Worm (Caenorhabditis elegans) whole organism, L4 larva: ENCODE data around the gene ZC262.13.

Source experiments
- T20F7.1 ChIP-seq: fragments of 200-800 bp; sonication (Bioruptor generic); optimal IDR thresholded peaks from 2 replicates; lab custom pipeline; 2018; ENCODE audit warnings: mild to moderate bottlenecking, missing genetic modification characterization, missing compliant biosample characterization
- Y48G9A.11 ChIP-seq: fragments of 200-800 bp; sonication (Bioruptor generic); IDR thresholded peaks from 2 replicates; pipeline ENCODE4 v1.3.6; 2022; ENCODE audit warnings: missing genetic modification reagents, missing genetic modification characterization, missing compliant biosample characterization
- Y5F2A.4 ChIP-seq: fragments of 200-800 bp; sonication (Bioruptor generic); optimal IDR thresholded peaks from 2 replicates; lab custom pipeline; 2018; ENCODE audit warnings: mild to moderate bottlenecking, missing genetic modification characterization, missing compliant biosample characterization
- Y75B8A.6 ChIP-seq: fragments of 200-800 bp; sonication (Bioruptor generic); IDR thresholded peaks from 2 replicates; pipeline ENCODE4 v1.3.6; 2022; ENCODE audit warnings: missing genetic modification reagents, missing genetic modification characterization, missing compliant biosample characterization
- aha-1 ChIP-seq: fragments of 150-350 bp; peaks from one replicate; lab custom pipeline; 2014; ENCODE audit warnings: missing biosample characterization, missing genetic modification characterization
- arid-1 ChIP-seq: fragments of 200-800 bp; sonication (Bioruptor generic); conservative IDR thresholded peaks from 2 replicates; pipeline ENCODE4 v1.3.6; 2022; ENCODE audit warnings: missing genetic modification reagents, missing genetic modification characterization, missing compliant biosample characterization
- ceh-28 ChIP-seq: fragments of 150-350 bp; optimal IDR thresholded peaks from 2 replicates; lab custom pipeline; 2014; ENCODE audit warnings: missing biosample characterization, missing genetic modification reagents, missing genetic modification characterization
- daf-16 ChIP-seq, 3 experiments: sonication (generic microtip); optimal IDR thresholded peaks; 2 replicates each; lab custom pipeline; 2016 to 2017; ENCODE audit warnings: missing genetic modification characterization in 3 of 3, missing genetic modification reagents in 3 of 3, mild to moderate bottlenecking in 2 of 3, missing compliant biosample characterization in 2 of 3, missing biosample characterization in 1 of 3, moderate library complexity in 1 of 3
- daf-8 ChIP-seq: fragments of 200-800 bp; sonication (Bioruptor generic); IDR thresholded peaks from 2 replicates; pipeline ENCODE4 v1.3.6; 2022; ENCODE audit warnings: missing genetic modification characterization, missing compliant biosample characterization
- duxl-1 ChIP-seq: sonication (generic microtip); optimal IDR thresholded peaks from 2 replicates; lab custom pipeline; 2016; ENCODE audit warnings: mild to moderate bottlenecking, missing genetic modification characterization, moderate library complexity, missing compliant biosample characterization; ENCODE audit not compliant: poor library complexity
- dve-1 ChIP-seq: sonication (generic microtip); optimal IDR thresholded peaks from 2 replicates; lab custom pipeline; 2017; ENCODE audit warnings: antibody characterized with exemption, mild to moderate bottlenecking, missing genetic modification characterization, missing compliant biosample characterization; ENCODE audit not compliant: insufficient read depth
- hif-1 ChIP-seq, 2 experiments: sonication (generic microtip); optimal IDR thresholded peaks; 2 replicates each; lab custom pipeline; 2016 to 2017; ENCODE audit warnings: missing compliant biosample characterization in 2 of 2, missing genetic modification characterization in 2 of 2, missing genetic modification reagents in 2 of 2, missing genotype in 2 of 2, mild to moderate bottlenecking in 1 of 2
- hlh-11 ChIP-seq: fragments of 200-800 bp; sonication (Bioruptor generic); optimal IDR thresholded peaks from 2 replicates; lab custom pipeline; 2018; ENCODE audit warnings: mild to moderate bottlenecking, missing genetic modification characterization, missing compliant biosample characterization
- jun-1 ChIP-seq: fragments of 150-350 bp; optimal IDR thresholded peaks from 2 replicates; lab custom pipeline; 2014; ENCODE audit warnings: missing biosample characterization, missing genetic modification reagents, missing genetic modification characterization
- lim-7 ChIP-seq: fragments of 200-800 bp; sonication (Bioruptor generic); IDR thresholded peaks from 2 replicates; pipeline ENCODE4 v1.3.6; 2022; ENCODE audit warnings: missing genetic modification characterization, missing compliant biosample characterization
- lin-15B ChIP-seq: fragments of 150-350 bp; sonication (generic microtip); optimal IDR thresholded peaks from 3 replicates; lab custom pipeline; 2014; ENCODE audit warnings: missing biosample characterization, missing genetic modification characterization
- lin-38 ChIP-seq: fragments of 200-800 bp; sonication (Bioruptor generic); IDR thresholded peaks from 2 replicates; pipeline ENCODE4 v1.3.6; 2022; ENCODE audit warnings: missing genetic modification reagents, missing genetic modification characterization, missing compliant biosample characterization
- lin-39 ChIP-seq: fragments of 150-350 bp; optimal IDR thresholded peaks from 2 replicates; lab custom pipeline; 2014; ENCODE audit warnings: missing biosample characterization, missing genetic modification reagents, missing genetic modification characterization
- mxl-2 ChIP-seq: fragments of 200-800 bp; sonication (Bioruptor generic); conservative IDR thresholded peaks from 2 replicates; pipeline ENCODE4 v1.3.6; 2022; ENCODE audit warnings: missing genetic modification reagents, missing genetic modification characterization, missing compliant biosample characterization
- nhr-102 ChIP-seq: sonication (generic microtip); optimal IDR thresholded peaks from 2 replicates; lab custom pipeline; 2016; ENCODE audit warnings: mild to moderate bottlenecking, missing genetic modification characterization, moderate library complexity, missing compliant biosample characterization
- nhr-11 ChIP-seq: fragments of 150-350 bp; optimal IDR thresholded peaks from 2 replicates; lab custom pipeline; 2014; ENCODE audit warnings: missing biosample characterization, missing genetic modification characterization
- nhr-25 ChIP-seq: sonication (generic microtip); optimal IDR thresholded peaks from 2 replicates; lab custom pipeline; 2017; ENCODE audit warnings: missing genetic modification characterization, mild to moderate bottlenecking, missing compliant biosample characterization, antibody characterized with exemption, moderate library complexity, borderline replicate concordance; ENCODE audit not compliant: insufficient read depth
- nhr-28 ChIP-seq: fragments of 150-350 bp; optimal IDR thresholded peaks from 2 replicates; lab custom pipeline; 2014; ENCODE audit warnings: missing biosample characterization, missing genetic modification characterization
- nhr-77 ChIP-seq: fragments of 150-350 bp; optimal IDR thresholded peaks from 2 replicates; lab custom pipeline; 2014; ENCODE audit warnings: missing biosample characterization, missing genetic modification characterization
- php-3 ChIP-seq: fragments of 200-800 bp; sonication (Bioruptor generic); IDR thresholded peaks from 2 replicates; pipeline ENCODE4 v1.3.6; 2022; ENCODE audit warnings: missing genetic modification reagents, missing genetic modification characterization, missing compliant biosample characterization
- pqm-1 ChIP-seq: sonication (generic microtip); optimal IDR thresholded peaks from 2 replicates; lab custom pipeline; 2017; ENCODE audit warnings: missing biosample characterization, missing genetic modification characterization
- saeg-2 ChIP-seq: fragments of 200-800 bp; sonication (Bioruptor generic); IDR thresholded peaks from 2 replicates; pipeline ENCODE4 v1.3.6; 2022; ENCODE audit warnings: missing genetic modification reagents, missing genetic modification characterization, missing compliant biosample characterization
- sdz-12 ChIP-seq: fragments of 200-800 bp; sonication (Bioruptor generic); optimal IDR thresholded peaks from 2 replicates; lab custom pipeline; 2018; ENCODE audit warnings: mild to moderate bottlenecking, missing genetic modification characterization, missing compliant biosample characterization
- skn-1 ChIP-seq: fragments of 150-350 bp; optimal IDR thresholded peaks from 2 replicates; lab custom pipeline; 2014; ENCODE audit warnings: missing biosample characterization, missing genetic modification characterization
- spr-1 ChIP-seq: sonication (generic microtip); optimal IDR thresholded peaks from 2 replicates; lab custom pipeline; 2016; ENCODE audit warnings: mild to moderate bottlenecking, missing genetic modification characterization, missing compliant biosample characterization
- spr-3 ChIP-seq: fragments of 200-800 bp; sonication (Bioruptor generic); optimal IDR thresholded peaks from 2 replicates; lab custom pipeline; 2018; ENCODE audit warnings: mild to moderate bottlenecking, missing genetic modification characterization, missing compliant biosample characterization
- unc-130 ChIP-seq: sonication (generic microtip); optimal IDR thresholded peaks from 2 replicates; lab custom pipeline; 2016; ENCODE audit warnings: missing genetic modification reagents, missing genetic modification characterization, missing compliant biosample characterization
- unc-62 ChIP-seq, 3 experiments: fragments of 150-350 bp in 1 of 3; sonication (generic microtip); optimal IDR thresholded peaks in 2 of 3; peaks in 1 of 3; 1 replicate in 1 of 3; 2 replicates in 2 of 3; lab custom pipeline; 2014 to 2017; ENCODE audit warnings: missing biosample characterization in 3 of 3, missing genetic modification characterization in 3 of 3, missing genetic modification reagents in 3 of 3, missing genotype in 1 of 3
- vab-7 ChIP-seq: fragments of 200-800 bp; sonication (Bioruptor generic); IDR thresholded peaks from 2 replicates; pipeline ENCODE4 v1.3.6; 2022; ENCODE audit warnings: missing genetic modification reagents, missing genetic modification characterization, missing compliant biosample characterization
- zip-2 ChIP-seq: fragments of 150-350 bp; optimal IDR thresholded peaks from 2 replicates; lab custom pipeline; 2014; ENCODE audit warnings: missing biosample characterization, missing genetic modification characterization

ZC262.13 gene

ce11 chrIII:8298216-8298920 lies 27.6 kb upstream of the ZC262.13 start:
- TF ChIP-seq zip-2 = no peak
- no peak for TF ChIP-seq skn-1 (tag; lab: Kevin White, UChicago)
- TF ChIP-seq aha-1 = peak; percentile 88
- no peak for TF ChIP-seq jun-1 (tag; lab: Kevin White, UChicago)
- TF ChIP-seq vab-7 = no peak
- peak; percentile 1 for TF ChIP-seq hlh-11 (tag; lab: Kevin White, UChicago)
- no peak for TF ChIP-seq daf-16 (GFP tag; optimal IDR thresholded peaks at IDR 0.05; lab: Kevin White, UChicago)
- peak; percentile 36 for TF ChIP-seq daf-16 (tag; optimal IDR thresholded peaks at IDR 0.05; lab: Kevin White, UChicago)
- TF ChIP-seq sdz-12 (GFP tag; lab: Kevin White, UChicago) = no peak
- no peak for TF ChIP-seq unc-130 (GFP tag; lab: Kevin White, UChicago)
- TF ChIP-seq lin-39 (tag; lab: Kevin White, UChicago) = no peak
- no peak for TF ChIP-seq arid-1 (GFP tag; lab: Robert Waterston, UW)
- TF ChIP-seq lin-15B = no peak
- no peak for TF ChIP-seq Y5F2A.4 (GFP tag; lab: Kevin White, UChicago)
- no peak for TF ChIP-seq mxl-2 (GFP tag; lab: Robert Waterston, UW)
- TF ChIP-seq unc-62 (GFP tag; optimal IDR thresholded peaks at IDR 0.05 in 1 of 2; lab: Kevin White, UChicago) = peak in 1 of 2 experiments; percentile 54
- no peak for TF ChIP-seq unc-62 (tag; optimal IDR thresholded peaks at IDR 0.05; lab: Kevin White, UChicago)
- peak; percentile 58; the same call in 1 of the 2 replicates for TF ChIP-seq php-3 (GFP tag; lab: Robert Waterston, UW)
- no peak for TF ChIP-seq nhr-11 (tag; lab: Kevin White, UChicago)
- TF ChIP-seq nhr-25 (tag; lab: Kevin White, UChicago) = no peak

DNA sequence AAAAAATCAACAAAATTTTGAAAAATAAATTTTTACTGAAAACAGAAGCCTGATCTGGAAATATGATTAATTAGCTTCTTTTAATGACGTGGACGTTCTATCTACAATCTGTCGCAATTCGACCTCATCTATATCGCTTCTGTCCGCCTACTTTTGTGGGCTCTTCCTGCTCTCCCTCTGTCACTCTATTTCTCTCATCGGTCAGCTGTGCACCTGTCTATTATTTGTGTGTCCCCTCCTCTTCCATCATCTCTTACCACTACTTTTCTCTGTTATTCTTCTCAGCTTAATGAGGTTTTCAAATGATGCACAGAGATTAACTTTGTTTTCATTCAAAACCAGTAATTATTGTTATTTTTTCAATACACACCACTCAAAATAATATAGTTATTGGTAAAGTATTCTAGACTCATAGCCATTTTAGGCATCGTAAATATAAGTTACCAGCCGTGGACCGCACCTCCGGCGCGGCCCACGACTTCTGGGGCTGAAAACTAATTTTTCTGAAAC lies 26.9 kb upstream of the ZC262.13 start:
- no peak for TF ChIP-seq lin-39 (tag; lab: Kevin White, UChicago)
- TF ChIP-seq Y75B8A.6 (GFP tag; lab: Robert Waterston, UW) = no peak
- TF ChIP-seq nhr-28 (tag; lab: Kevin White, UChicago) = no peak
- no peak for TF ChIP-seq hif-1 (tag; optimal IDR thresholded peaks at IDR 0.05; lab: Kevin White, UChicago)
- TF ChIP-seq php-3 (GFP tag; lab: Robert Waterston, UW) = no peak
- TF ChIP-seq duxl-1 = no peak
- no peak for TF ChIP-seq daf-8 (GFP tag; lab: Robert Waterston, UW)
- TF ChIP-seq Y48G9A.11 (GFP tag; lab: Robert Waterston, UW) = no peak
- no peak for TF ChIP-seq ceh-28 (tag; lab: Kevin White, UChicago)
- no peak for TF ChIP-seq nhr-25 (tag; lab: Kevin White, UChicago)
- TF ChIP-seq lim-7 (GFP tag; lab: Robert Waterston, UW) = no peak
- TF ChIP-seq spr-1 (tag; lab: Kevin White, UChicago) = no peak
- no peak for TF ChIP-seq lin-38 (GFP tag; lab: Robert Waterston, UW)
- TF ChIP-seq, all 104 proteins: peak for 0

ce11 chrIII:8299734-8300133 lies 26.3 kb upstream of the ZC262.13 start:
- TF ChIP-seq daf-16 (GFP tag; optimal IDR thresholded peaks at IDR 0.05; lab: Kevin White, UChicago) (no peak), daf-16 (tag; optimal IDR thresholded peaks at IDR 0.05; lab: Kevin White, UChicago) (peak; percentile 62), aha-1 (peak; percentile 52), nhr-102 (no peak), spr-3 (GFP tag; lab: Kevin White, UChicago) (no peak), T20F7.1 (GFP tag; lab: Kevin White, UChicago) (peak; percentile 8), pqm-1 (tag; lab: Kevin White, UChicago) (peak; percentile 67), dve-1 (tag; lab: Kevin White, UChicago) (peak; percentile 50), saeg-2 (GFP tag; lab: Robert Waterston, UW) (no peak), nhr-77 (tag; lab: Kevin White, UChicago) (peak; percentile 14), php-3 (GFP tag; lab: Robert Waterston, UW) (0 out of 2 replicates have a peak, but pooled peaks have one; percentile 43)
